Fruit fly (Drosophila melanogaster) whole organism, wandering third instar larva: ENCODE measurements around the gene CG15262.

Experiments used
- Abd-B ChIP-seq: fragments of >200 bp; optimal IDR thresholded peaks from 2 replicates; lab custom pipeline; 2017; ENCODE audit warnings: missing biosample characterization, missing genetic modification characterization
- CG32264 ChIP-seq: fragments of 200-800 bp; sonication (Bioruptor generic); optimal IDR thresholded peaks from 2 replicates; lab custom pipeline; 2016; ENCODE audit warnings: missing biosample characterization, missing genetic modification characterization
- CG9705 ChIP-seq: fragments of 200-800 bp; sonication (Bioruptor generic); optimal IDR thresholded peaks from 2 replicates; lab custom pipeline; 2018; ENCODE audit warnings: missing biosample characterization, mild to moderate bottlenecking, missing genetic modification characterization
- CrebA ChIP-seq: fragments of 200-800 bp; sonication (Bioruptor generic); optimal IDR thresholded peaks from 2 replicates; lab custom pipeline; 2016; ENCODE audit warnings: missing biosample characterization, mild to moderate bottlenecking, missing genetic modification characterization, borderline replicate concordance
- Dfd ChIP-seq: fragments of >200 bp; optimal IDR thresholded peaks from 2 replicates; lab custom pipeline; 2017; ENCODE audit warnings: missing biosample characterization, missing genetic modification characterization
- GATAd ChIP-seq: sonication (Bioruptor generic); optimal IDR thresholded peaks from 2 replicates; lab custom pipeline; 2016; ENCODE audit warnings: missing biosample characterization, missing genetic modification characterization
- HLH106 ChIP-seq: fragments of 200-800 bp; optimal IDR thresholded peaks from 3 replicates; lab custom pipeline; 2019; ENCODE audit warnings: missing biosample characterization, mild to moderate bottlenecking, missing genetic modification characterization, moderate library complexity
- Hnf4 ChIP-seq: fragments of 200-800 bp; sonication (Bioruptor generic); optimal IDR thresholded peaks from 2 replicates; lab custom pipeline; 2016; ENCODE audit warnings: missing biosample characterization, mild to moderate bottlenecking, missing genetic modification characterization
- Hr78 ChIP-seq: fragments of >200 bp; optimal IDR thresholded peaks from 2 replicates; lab custom pipeline; 2017; ENCODE audit warnings: missing biosample characterization, missing genetic modification characterization
- Hr83 ChIP-seq: fragments of 200-300 bp; sonication (Bioruptor generic); optimal IDR thresholded peaks from 2 replicates; lab custom pipeline; 2016; ENCODE audit warnings: missing biosample characterization, mild to moderate bottlenecking, missing genetic modification characterization, moderate library complexity; ENCODE audit not compliant: poor library complexity, severe bottlenecking
- Jra ChIP-seq: sonication (Bioruptor generic); optimal IDR thresholded peaks from 2 replicates; lab custom pipeline; 2016; ENCODE audit warnings: missing biosample characterization, missing genetic modification characterization
- Mio ChIP-seq: sonication (Bioruptor generic); optimal IDR thresholded peaks from 2 replicates; lab custom pipeline; 2016; ENCODE audit warnings: missing biosample characterization, missing genetic modification characterization
- Myc ChIP-seq: fragments of >200 bp; optimal IDR thresholded peaks from 2 replicates; lab custom pipeline; 2017
- OdsH ChIP-seq: fragments of 200-800 bp; sonication (Bioruptor generic); optimal IDR thresholded peaks from 2 replicates; lab custom pipeline; 2016; ENCODE audit warnings: missing biosample characterization, mild to moderate bottlenecking, missing genetic modification characterization
- Rel ChIP-seq, 2 experiments: fragments of 200-800 bp; sonication (Bioruptor generic) in 1 of 2; optimal IDR thresholded peaks; 2 replicates in 1 of 2; 3 replicates in 1 of 2; lab custom pipeline; 2016 to 2019; ENCODE audit warnings: mild to moderate bottlenecking in 2 of 2, missing biosample characterization in 2 of 2, missing genetic modification characterization in 2 of 2, moderate library complexity in 1 of 2
- Sp1 ChIP-seq: fragments of 200-800 bp; sonication (Bioruptor generic); optimal IDR thresholded peaks from 3 replicates; lab custom pipeline; 2019; ENCODE audit warnings: missing biosample characterization, mild to moderate bottlenecking, missing genetic modification characterization, moderate library complexity
- Vsx2 ChIP-seq: fragments of 200-300, 225-300 bp; sonication (Bioruptor generic); optimal IDR thresholded peaks from 2 replicates; lab custom pipeline; 2018; ENCODE audit warnings: missing biosample characterization, missing genetic modification characterization; ENCODE audit not compliant: partially characterized antibody
- br ChIP-seq: fragments of 200-800 bp; sonication (Bioruptor generic); optimal IDR thresholded peaks from 2 replicates; lab custom pipeline; 2016; ENCODE audit warnings: missing biosample characterization, missing genetic modification characterization
- dl ChIP-seq, 2 experiments: fragments of 175-275, 200-275 bp in 1 of 2; fragments of 200-275 bp in 1 of 2; sonication (Bioruptor generic); optimal IDR thresholded peaks; lab custom pipeline; 2018; ENCODE audit warnings: mild to moderate bottlenecking in 2 of 2, missing biosample characterization in 2 of 2, missing genetic modification characterization in 2 of 2, moderate library complexity in 2 of 2; ENCODE audit not compliant: partially characterized antibody in 2 of 2, insufficient read depth in 1 of 2
- dmrt93B ChIP-seq: fragments of 200-800 bp; sonication (Bioruptor generic); optimal IDR thresholded peaks from 2 replicates; lab custom pipeline; 2018; ENCODE audit warnings: missing biosample characterization, mild to moderate bottlenecking, missing genetic modification characterization
- foxo ChIP-seq, 2 experiments: fragments of 200-800 bp; sonication (Bioruptor generic); optimal IDR thresholded peaks; 2 replicates in 1 of 2; 3 replicates in 1 of 2; lab custom pipeline; 2016 to 2017; ENCODE audit warnings: missing biosample characterization in 2 of 2, missing genetic modification characterization in 2 of 2
- fru ChIP-seq: fragments of 200-800 bp; sonication (Bioruptor generic); optimal IDR thresholded peaks from 3 replicates; lab custom pipeline; 2016; ENCODE audit warnings: missing biosample characterization, mild to moderate bottlenecking, missing genetic modification characterization
- h ChIP-seq: fragments of 200-800 bp; sonication (Bioruptor generic); optimal IDR thresholded peaks from 3 replicates; lab custom pipeline; 2016; ENCODE audit warnings: missing biosample characterization, mild to moderate bottlenecking, missing genetic modification characterization
- jim ChIP-seq: fragments of 175-275, 200-325 bp; sonication (Bioruptor generic); optimal IDR thresholded peaks from 2 replicates; lab custom pipeline; 2016; ENCODE audit warnings: missing biosample characterization, mild to moderate bottlenecking, missing genetic modification characterization
- lola ChIP-seq: fragments of >200 bp; optimal IDR thresholded peaks from 2 replicates; lab custom pipeline; 2017; ENCODE audit warnings: missing biosample characterization, missing genetic modification characterization
- pan ChIP-seq: fragments of >200 bp; optimal IDR thresholded peaks from 2 replicates; lab custom pipeline; 2017
- psq ChIP-seq: fragments of 200-800 bp; sonication (Bioruptor generic); optimal IDR thresholded peaks from 3 replicates; lab custom pipeline; 2017; ENCODE audit warnings: missing biosample characterization, mild to moderate bottlenecking, missing genetic modification characterization, moderate library complexity
- rgr ChIP-seq: fragments of 200-800 bp; sonication (Bioruptor generic); optimal IDR thresholded peaks from 3 replicates; lab custom pipeline; 2016; ENCODE audit warnings: missing biosample characterization, mild to moderate bottlenecking, missing genetic modification characterization
- tai ChIP-seq: sonication (Bioruptor generic); optimal IDR thresholded peaks from 2 replicates; lab custom pipeline; 2016; ENCODE audit warnings: missing biosample characterization, missing genetic modification characterization
- usp ChIP-seq: fragments of >200 bp; optimal IDR thresholded peaks from 2 replicates; lab custom pipeline; 2017; ENCODE audit warnings: missing biosample characterization, missing genetic modification characterization
- woc ChIP-seq: sonication (Bioruptor generic); optimal IDR thresholded peaks from 2 replicates; lab custom pipeline; 2016; ENCODE audit warnings: missing biosample characterization, mild to moderate bottlenecking, missing genetic modification characterization

The CG15262 gene

dm6 chr2L:15318801-15319200, 21.2 kb downstream of the CG15262 start, which contains the start of gene nht:
TSS of gene nht (minus strand) at chr2L:15318901.
- TF ChIP-seq CG32264 (GFP tag; lab: Kevin White, UChicago): no peak

dm6 chr2L:15319208-15319607, 21.6 kb downstream of the CG15262 start:
- no peak for TF ChIP-seq woc
- TF ChIP-seq CrebA (GFP tag; lab: Kevin White, UChicago): no peak
- no peak for TF ChIP-seq rgr
- no peak for TF ChIP-seq Sp1 (GFP tag; lab: Kevin White, UChicago)
- TF ChIP-seq lola: no peak
- TF ChIP-seq fru (GFP tag; lab: Kevin White, UChicago): no peak
- no peak for TF ChIP-seq OdsH
- no peak for TF ChIP-seq Jra (GFP tag; lab: Kevin White, UChicago)
- TF ChIP-seq dmrt93B: no peak
- no peak for TF ChIP-seq foxo (GFP tag; optimal IDR thresholded peaks at IDR 0.05; lab: Kevin White, UChicago)
- no peak for TF ChIP-seq br (GFP tag; lab: Kevin White, UChicago)

- TF ChIP-seq GATAd (GFP tag; lab: Kevin White, UChicago) (no peak), Rel (GFP tag; optimal IDR thresholded peaks at IDR 0.05; lab: Kevin White, UChicago) (no peak), Rel (tag; optimal IDR thresholded peaks at IDR 0.05; lab: Kevin White, UChicago) (no peak), OdsH (no peak), h (GFP tag; lab: Kevin White, UChicago) (no peak), Vsx2 (GFP tag; lab: Kevin White, UChicago) (no peak), Hnf4 (GFP tag; lab: Kevin White, UChicago) (no peak), lola (no peak), Abd-B (GFP tag; lab: Kevin White, UChicago) (no peak), Dfd (GFP tag; lab: Kevin White, UChicago) (no peak), Myc (lab: Kevin White, UChicago) (no peak), tai (GFP tag; lab: Kevin White, UChicago) (no peak), fru (GFP tag; lab: Kevin White, UChicago) (no peak)
Measured at dm6 chr2L:15319874-15320273, 22.3 kb downstream of the CG15262 start.

- TF ChIP-seq dl (GFP tag; optimal IDR thresholded peaks at IDR 0.05; lab: Kevin White, UChicago; ENCODE audit: insufficient read depth in 1 of 2, partially characterized antibody in 2 of 2) (no peak), rgr (no peak), Dfd (GFP tag; lab: Kevin White, UChicago) (no peak), CG9705 (GFP tag; lab: Kevin White, UChicago) (no peak), pan (lab: Kevin White, UChicago) (no peak), tai (GFP tag; lab: Kevin White, UChicago) (no peak), Hr78 (GFP tag; lab: Kevin White, UChicago) (no peak), HLH106 (no peak), usp (no peak), Myc (lab: Kevin White, UChicago) (no peak), psq (GFP tag; lab: Kevin White, UChicago) (no peak), Hnf4 (GFP tag; lab: Kevin White, UChicago) (no peak), Sp1 (GFP tag; lab: Kevin White, UChicago) (no peak), lola (no peak), Mio (GFP tag; lab: Kevin White, UChicago) (no peak), CG32264 (GFP tag; lab: Kevin White, UChicago) (no peak), Hr83 (no peak)
Measured at dm6 chr2L:15321408-15321807, 23.8 kb downstream of the CG15262 start.

dm6 chr2L:15323196-15323595, 25.6 kb downstream of the CG15262 start:
- TF ChIP-seq jim (no peak), usp (no peak)
